Worm (Caenorhabditis elegans) whole organism, L1 larva: ENCODE results near the gene pqn-54.
A peak's percentile ranks its signal among the peaks of the same experiment; 100 is the strongest.

Experiments used
- aha-1 ChIP-seq: fragments of 150-350 bp; optimal IDR thresholded peaks from 2 replicates; lab custom pipeline; 2014; ENCODE audit warnings: missing biosample characterization, missing genetic modification characterization
- aly-2 ChIP-seq: fragments of 150-350 bp; optimal IDR thresholded peaks from 2 replicates; lab custom pipeline; 2014; ENCODE audit warnings: missing biosample characterization, missing genetic modification characterization
- ceh-63 ChIP-seq: fragments of 200-800 bp; sonication (Bioruptor generic); optimal IDR thresholded peaks from 2 replicates; lab custom pipeline; 2018; ENCODE audit warnings: mild to moderate bottlenecking, missing genetic modification characterization, missing compliant biosample characterization
- ceh-8 ChIP-seq: fragments of 200-800 bp; sonication (Bioruptor generic); optimal IDR thresholded peaks from 2 replicates; lab custom pipeline; 2018; ENCODE audit warnings: mild to moderate bottlenecking, missing genetic modification characterization, moderate library complexity, missing compliant biosample characterization
- ceh-82 ChIP-seq, 3 experiments: fragments of 150-350 bp in 1 of 3; sonication (generic microtip) in 2 of 3; optimal IDR thresholded peaks; 2 replicates each; lab custom pipeline; 2014 to 2017; ENCODE audit warnings: missing biosample characterization in 3 of 3, missing genetic modification characterization in 3 of 3
- ceh-88 ChIP-seq: fragments of 200-800 bp; sonication (Bioruptor generic); IDR thresholded peaks from 2 replicates; pipeline ENCODE4 v1.3.6; 2022; ENCODE audit warnings: missing genetic modification characterization, missing compliant biosample characterization
- ces-1 ChIP-seq: fragments of 150-350 bp; optimal IDR thresholded peaks from 2 replicates; lab custom pipeline; 2014; ENCODE audit warnings: missing biosample characterization, missing genetic modification reagents, missing genetic modification characterization
- dpl-1 ChIP-seq, 3 experiments: fragments of 150-350 bp in 2 of 3; sonication (generic microtip) in 1 of 3; optimal IDR thresholded peaks; 2 replicates each; lab custom pipeline; 2014 to 2017; ENCODE audit warnings: missing biosample characterization in 3 of 3, missing genetic modification characterization in 3 of 3, missing genetic modification reagents in 3 of 3
- dsc-1 ChIP-seq: sonication (generic microtip); optimal IDR thresholded peaks from 2 replicates; lab custom pipeline; 2016; ENCODE audit warnings: mild to moderate bottlenecking, missing genetic modification characterization, missing compliant biosample characterization
- efl-1 ChIP-seq, 4 experiments: fragments of 150-350 bp; optimal IDR thresholded peaks in 3 of 4; peaks in 1 of 4; 1 replicate in 1 of 4; 2 replicates in 3 of 4; lab custom pipeline; 2014; ENCODE audit warnings: missing biosample characterization in 2 of 4, missing genetic modification characterization in 2 of 4, missing genetic modification reagents in 2 of 4
- egl-13 ChIP-seq: sonication (generic microtip); optimal IDR thresholded peaks from 2 replicates; lab custom pipeline; 2016; ENCODE audit warnings: missing genotype, missing genetic modification reagents, missing genetic modification characterization, missing compliant biosample characterization
- elt-2 ChIP-seq: sonication (generic microtip); optimal IDR thresholded peaks from 2 replicates; lab custom pipeline; 2016; ENCODE audit warnings: missing genetic modification characterization, mild to moderate bottlenecking, inconsistent platforms, missing compliant biosample characterization, missing genetic modification reagents
- elt-3 ChIP-seq, 6 experiments: fragments of 150-350 bp in 1 of 6; sonication (generic microtip); optimal IDR thresholded peaks; 2 replicates each; lab custom pipeline; 2017 to 2018; ENCODE audit warnings: missing biosample characterization in 6 of 6, missing genetic modification characterization in 6 of 6, inconsistent platforms in 1 of 6
- fkh-10 ChIP-seq: sonication (generic microtip); optimal IDR thresholded peaks from 2 replicates; lab custom pipeline; 2017; ENCODE audit warnings: missing biosample characterization, missing genetic modification reagents, missing genetic modification characterization
- fkh-8 ChIP-seq: sonication (generic microtip); optimal IDR thresholded peaks from 2 replicates; lab custom pipeline; 2016; ENCODE audit warnings: mild to moderate bottlenecking, missing genetic modification characterization, missing compliant biosample characterization
- hlh-4 ChIP-seq: sonication (generic microtip); optimal IDR thresholded peaks from 2 replicates; lab custom pipeline; 2016; ENCODE audit warnings: mild to moderate bottlenecking, missing genetic modification characterization, missing compliant biosample characterization
- lin-14 ChIP-seq: fragments of 200-800 bp; sonication (Bioruptor generic); optimal IDR thresholded peaks from 2 replicates; lab custom pipeline; 2018; ENCODE audit warnings: mild to moderate bottlenecking, missing genetic modification characterization, moderate library complexity, missing compliant biosample characterization
- lin-15B ChIP-seq: fragments of 150-350 bp; sonication (generic microtip); optimal IDR thresholded peaks from 3 replicates; lab custom pipeline; 2014; ENCODE audit warnings: missing biosample characterization, missing genetic modification characterization
- lin-39 ChIP-seq: fragments of 150-350 bp; optimal IDR thresholded peaks from 2 replicates; lab custom pipeline; 2014; ENCODE audit warnings: missing biosample characterization, missing genetic modification reagents, missing genetic modification characterization
- lsy-2 ChIP-seq, 2 experiments: fragments of 150-350 bp; optimal IDR thresholded peaks; 2 replicates each; lab custom pipeline; 2014; ENCODE audit warnings: missing biosample characterization in 2 of 2, missing genetic modification characterization in 2 of 2
- nhr-11 ChIP-seq: fragments of 150-350 bp; optimal IDR thresholded peaks from 2 replicates; lab custom pipeline; 2014; ENCODE audit warnings: missing biosample characterization, missing genetic modification characterization
- nhr-20 ChIP-seq: sonication (generic microtip); optimal IDR thresholded peaks from 2 replicates; lab custom pipeline; 2016; ENCODE audit warnings: mild to moderate bottlenecking, missing genetic modification characterization, missing compliant biosample characterization
- nhr-47 ChIP-seq: sonication (generic microtip); optimal IDR thresholded peaks from 2 replicates; lab custom pipeline; 2016; ENCODE audit warnings: mild to moderate bottlenecking, missing genetic modification characterization, moderate library complexity, missing compliant biosample characterization
- nhr-76 ChIP-seq: sonication (generic microtip); optimal IDR thresholded peaks from 2 replicates; lab custom pipeline; 2017; ENCODE audit warnings: missing biosample characterization, missing genetic modification characterization
- nhr-77 ChIP-seq: fragments of 150-350 bp; optimal IDR thresholded peaks from 2 replicates; lab custom pipeline; 2014; ENCODE audit warnings: missing biosample characterization, missing genetic modification characterization
- pag-3 ChIP-seq: sonication (generic microtip); optimal IDR thresholded peaks from 2 replicates; lab custom pipeline; 2017; ENCODE audit warnings: missing genetic modification characterization, mild to moderate bottlenecking, missing compliant biosample characterization, antibody characterized with exemption, borderline replicate concordance; ENCODE audit not compliant: insufficient read depth
- pqm-1 ChIP-seq: sonication (generic microtip); optimal IDR thresholded peaks from 3 replicates; lab custom pipeline; 2017; ENCODE audit warnings: missing biosample characterization, missing genetic modification characterization
- snpc-4 ChIP-seq: fragments of 150-350 bp; optimal IDR thresholded peaks from 2 replicates; lab custom pipeline; 2014; ENCODE audit warnings: missing biosample characterization, missing genetic modification characterization
- snu-23 ChIP-seq: sonication (generic microtip); optimal IDR thresholded peaks from 2 replicates; lab custom pipeline; 2016; ENCODE audit warnings: missing genetic modification characterization, missing compliant biosample characterization
- sptf-1 ChIP-seq: fragments of 150-350 bp; optimal IDR thresholded peaks from 2 replicates; lab custom pipeline; 2014; ENCODE audit warnings: missing biosample characterization, missing genetic modification characterization
- sup-37 ChIP-seq: fragments of 200-800 bp; sonication (Bioruptor generic); optimal IDR thresholded peaks from 2 replicates; lab custom pipeline; 2018; ENCODE audit warnings: mild to moderate bottlenecking, missing genetic modification characterization, missing compliant biosample characterization
- swsn-7 ChIP-seq: sonication (generic microtip); optimal IDR thresholded peaks from 2 replicates; lab custom pipeline; 2016; ENCODE audit warnings: missing genetic modification characterization, missing compliant biosample characterization
- tlp-1 ChIP-seq: fragments of 150-350 bp; optimal IDR thresholded peaks from 2 replicates; lab custom pipeline; 2014; ENCODE audit warnings: missing biosample characterization, missing genetic modification characterization
- unc-130 ChIP-seq: fragments of 150-350 bp; optimal IDR thresholded peaks from 2 replicates; lab custom pipeline; 2017; ENCODE audit warnings: missing biosample characterization, missing genetic modification characterization, inconsistent platforms
- unc-62 ChIP-seq: fragments of 150-350 bp; optimal IDR thresholded peaks from 2 replicates; lab custom pipeline; 2014; ENCODE audit warnings: missing biosample characterization, missing genetic modification reagents, missing genetic modification characterization
- unc-86 ChIP-seq: sonication (generic microtip); optimal IDR thresholded peaks from 2 replicates; lab custom pipeline; 2016; ENCODE audit warnings: missing genetic modification characterization, missing compliant biosample characterization
- vab-15 ChIP-seq: sonication (generic microtip); optimal IDR thresholded peaks from 2 replicates; lab custom pipeline; 2017; ENCODE audit warnings: missing genotype, mild to moderate bottlenecking, missing genetic modification characterization, missing compliant biosample characterization
- xbp-1 ChIP-seq: sonication (generic microtip); optimal IDR thresholded peaks from 2 replicates; lab custom pipeline; 2016; ENCODE audit warnings: missing genetic modification characterization, missing compliant biosample characterization

The pqn-54 gene

DNA sequence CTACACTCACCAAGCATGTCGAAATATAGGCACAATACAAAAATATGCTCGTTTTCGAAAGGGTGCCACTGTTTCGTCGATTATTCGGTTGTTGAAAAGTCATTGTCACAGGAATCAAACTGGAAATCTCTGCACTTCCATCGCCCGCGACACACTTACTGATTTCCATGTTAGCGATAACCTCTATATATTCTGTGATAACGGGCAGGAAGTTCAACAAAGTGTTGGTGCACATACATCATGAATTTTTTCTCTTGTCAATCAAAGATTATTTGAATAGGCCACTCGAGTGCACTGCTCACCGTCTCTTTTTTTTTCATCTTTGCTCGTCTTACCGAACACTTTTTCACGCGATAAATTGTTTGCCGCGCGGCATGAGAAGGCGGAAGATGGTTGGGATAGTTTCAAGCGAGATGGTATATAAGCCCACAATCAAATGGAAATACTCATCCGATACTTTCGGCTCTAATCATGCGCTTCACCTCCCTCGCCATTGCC is at the start of gene pqn-54, which contains the start of gene fpn-1.2:
TSS of gene pqn-54 (plus strand) at position 448 of the 498 bp plus-strand sequence.
TSS of gene fpn-1.2 (minus strand) at position 157 of the 498 bp plus-strand sequence.
- TF ChIP-seq egl-13 (tag; lab: Kevin White, UChicago) = no peak
- TF ChIP-seq lin-15B (tag; lab: Kevin White, UChicago) = no peak
- TF ChIP-seq elt-2 (tag; lab: Kevin White, UChicago) = peak; percentile 10

DNA sequence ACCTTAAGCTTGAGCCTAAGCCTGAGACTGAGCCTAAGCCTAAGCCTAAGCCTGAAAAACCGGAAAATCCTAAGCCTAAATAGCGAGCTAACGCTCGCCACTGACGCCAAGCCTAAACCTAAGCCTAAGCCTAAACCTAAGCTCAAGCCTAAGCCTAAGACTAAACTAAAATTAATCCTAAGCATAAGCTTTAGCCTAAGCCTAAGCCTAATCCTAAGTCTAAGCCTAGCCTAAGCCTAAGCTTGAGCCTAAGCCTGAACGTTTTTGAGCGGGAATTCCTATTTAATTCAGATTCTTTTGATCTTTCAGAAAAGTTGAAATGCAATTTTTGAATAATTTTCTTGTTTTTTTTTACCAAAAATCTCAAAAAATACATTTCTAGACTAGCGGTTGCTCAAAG is 48.6 kb upstream of the pqn-54 start:
- TF ChIP-seq ceh-8 (GFP tag; lab: Kevin White, UChicago) = no peak
- no peak for TF ChIP-seq unc-86
- no peak for TF ChIP-seq nhr-11 (tag; lab: Kevin White, UChicago)
- TF ChIP-seq, all 84 proteins: peak for 0

- TF ChIP-seq lin-14 (GFP tag; lab: Kevin White, UChicago) (peak; percentile 78), fkh-10 (GFP tag; lab: Kevin White, UChicago) (peak; percentile 8), pag-3 (tag; lab: Kevin White, UChicago) (no peak), ceh-63 (GFP tag; lab: Kevin White, UChicago) (no peak), snpc-4 (tag; lab: Kevin White, UChicago) (no peak), sptf-1 (tag; lab: Kevin White, UChicago) (no peak)
- TF ChIP-seq, all 84 proteins: peak for 2
Observed at ce11 chrV:1422269-1422668, 42.5 kb upstream of the pqn-54 start.

DNA sequence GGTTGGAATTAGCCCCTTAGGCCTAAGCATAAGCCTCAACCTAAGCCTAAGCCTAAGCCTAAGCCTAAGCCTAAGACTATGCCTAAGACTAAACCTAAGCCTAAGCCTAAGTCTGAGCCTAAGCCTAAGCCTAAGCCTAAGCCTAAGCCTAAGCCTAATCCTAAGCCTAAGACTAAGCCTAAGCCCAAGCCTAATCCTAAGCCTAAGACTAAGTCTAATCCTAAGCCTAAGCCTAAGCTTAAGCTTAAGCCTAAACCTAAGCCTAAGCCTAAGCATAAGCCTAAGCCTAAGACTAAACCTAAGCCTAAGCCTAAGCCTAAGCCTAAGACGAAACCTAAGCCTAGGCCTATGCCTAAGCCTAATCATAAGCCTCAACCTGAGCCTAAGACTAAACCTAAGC is 41.5 kb upstream of the pqn-54 start:
- no peak for TF ChIP-seq tlp-1 (tag; lab: Kevin White, UChicago)
- TF ChIP-seq xbp-1 = no peak
- no peak for TF ChIP-seq nhr-76
- no peak for TF ChIP-seq lin-39 (tag; lab: Kevin White, UChicago)

- no peak for TF ChIP-seq efl-1 (optimal IDR thresholded peaks at IDR 0.05; lab: Kevin White, UChicago)
- peak in 1 of 2 experiments; percentile 60 for TF ChIP-seq efl-1 (GFP tag; optimal IDR thresholded peaks at IDR 0.05 in 1 of 2; lab: Kevin White, UChicago)
- TF ChIP-seq ceh-82 (tag; optimal IDR thresholded peaks at IDR 0.05; lab: Kevin White, UChicago) = no peak
- TF ChIP-seq nhr-47 = no peak
Observed at ce11 chrV:1425595-1425994, 39.2 kb upstream of the pqn-54 start, which contains the start of gene R12A1.3. R12A1.3 (minus strand) TSS chrV:1425794.

ce11 chrV:1431702-1432187 is 33.0 kb upstream of the pqn-54 start, which contains the start of gene ges-1:
ges-1 (minus strand) TSS chrV:1432137.
- TF ChIP-seq unc-62 (GFP tag; lab: Kevin White, UChicago) (no peak), vab-15 (tag; lab: Kevin White, UChicago) (no peak), unc-130 (tag; lab: Kevin White, UChicago) (no peak), fkh-8 (tag; lab: Kevin White, UChicago) (no peak), ceh-88 (GFP tag; lab: Robert Waterston, UW) (no peak)

DNA sequence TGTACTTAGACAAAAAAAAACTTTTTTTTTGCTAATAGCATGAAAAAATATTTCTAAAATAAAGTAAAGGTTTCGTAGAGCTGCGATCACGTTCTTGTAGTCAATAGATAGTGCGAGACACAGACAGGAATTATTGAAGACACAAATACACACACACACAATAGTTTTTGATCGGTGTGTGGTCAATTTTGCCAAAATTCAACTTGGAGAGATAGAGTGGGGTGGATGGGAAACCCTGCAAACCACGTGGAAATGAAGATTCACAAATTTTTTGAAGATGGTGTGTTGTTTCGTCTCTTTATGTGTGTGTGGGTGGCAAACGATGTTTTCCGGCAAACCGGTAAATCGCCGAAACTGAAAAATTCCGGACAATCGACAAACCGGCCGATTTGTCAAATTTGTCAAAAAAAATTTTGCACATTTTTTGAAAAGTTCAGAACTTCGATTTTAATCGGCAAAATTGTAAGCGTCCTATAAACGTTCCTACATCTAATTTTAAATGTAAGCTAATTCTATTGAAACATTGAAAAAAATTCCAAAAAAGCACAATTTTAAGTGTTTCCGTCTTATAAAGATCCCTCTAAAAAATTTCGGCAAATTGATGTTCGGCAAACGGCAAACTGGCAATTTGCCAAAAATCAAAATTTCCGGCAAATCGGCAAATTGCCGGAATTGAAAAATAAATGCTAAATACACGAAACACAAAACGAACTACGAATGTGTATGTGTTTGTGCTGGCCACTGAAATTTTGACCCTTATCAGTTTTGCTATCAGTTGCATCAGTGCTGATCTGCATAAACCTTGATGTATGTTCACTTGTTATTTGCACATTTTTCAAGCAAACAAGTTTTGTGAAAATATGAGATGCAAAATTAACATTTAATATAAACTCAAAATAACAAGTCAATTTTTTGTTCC is 32.0 kb upstream of the pqn-54 start:
- TF ChIP-seq sup-37 (GFP tag; lab: Kevin White, UChicago) (no peak), hlh-4 (tag; lab: Kevin White, UChicago) (no peak), elt-3 (tag; optimal IDR thresholded peaks at IDR 0.05; lab: Kevin White, UChicago) (no peak), nhr-20 (tag; lab: Kevin White, UChicago) (peak; percentile 62), elt-2 (tag; lab: Kevin White, UChicago) (peak; percentile 61), nhr-77 (tag; lab: Kevin White, UChicago) (no peak), pqm-1 (tag; lab: Kevin White, UChicago) (no peak), ces-1 (GFP tag; lab: Kevin White, UChicago) (no peak), lsy-2 (tag; optimal IDR thresholded peaks at IDR 0.05; lab: Kevin White, UChicago) (no peak), dsc-1 (tag; lab: Kevin White, UChicago) (no peak), snu-23 (GFP tag; lab: Kevin White, UChicago) (peak; percentile 36), swsn-7 (no peak), snpc-4 (tag; lab: Kevin White, UChicago) (no peak), dpl-1 (GFP tag; optimal IDR thresholded peaks at IDR 0.05; lab: Kevin White, UChicago) (peak in 2 of 3 experiments; percentile 19 to 80), aly-2 (tag; lab: Kevin White, UChicago) (no peak), aha-1 (tag; lab: Kevin White, UChicago) (peak; percentile 52)
